Fruit fly (Drosophila melanogaster): Measurements from ENCODE around the gene bnb.

The bnb gene

DNA sequence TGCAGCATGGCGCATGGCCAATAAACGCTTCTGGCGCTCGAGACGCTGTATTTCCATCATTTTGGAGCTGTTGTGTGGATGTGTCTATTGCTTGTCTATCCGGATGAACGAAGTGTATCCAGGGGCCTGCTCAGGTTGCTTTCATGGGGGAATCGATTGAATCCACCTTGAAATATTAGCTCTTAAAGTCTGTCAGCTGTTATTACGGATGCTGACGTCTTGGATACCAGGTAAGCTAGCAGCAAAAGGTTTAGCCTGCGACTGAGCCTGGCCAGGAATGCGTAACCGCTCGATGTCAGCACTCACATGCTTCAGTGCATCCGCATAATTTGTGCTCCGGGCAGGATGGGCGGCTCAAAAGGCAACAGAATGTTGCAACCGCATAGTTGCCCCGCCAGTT lies 49.3 kb downstream of the bnb start, which contains the start of gene CG12609 (continued):
- TF ChIP-seq Blimp-1 (GFP tag; optimal IDR thresholded peaks at IDR 0.05), result no peak
- TF ChIP-seq CG9932 (GFP tag; IDR thresholded peaks at IDR 0.05), result no peak
